Worm (Caenorhabditis elegans) whole organism, young adult: ENCODE results near the gene unc-5.
A peak's percentile ranks its signal among the peaks of the same experiment; 100 is the strongest.

ENCODE experiments used
- B0035.1 ChIP-seq: sonication (generic microtip); optimal IDR thresholded peaks from 2 replicates; lab custom pipeline; 2016; ENCODE audit warnings: missing genetic modification characterization, mild to moderate bottlenecking, missing compliant biosample characterization, missing genotype, missing genetic modification reagents
- B0261.1 ChIP-seq: sonication (generic microtip); optimal IDR thresholded peaks from 2 replicates; lab custom pipeline; 2016; ENCODE audit warnings: mild to moderate bottlenecking, missing genetic modification characterization, moderate library complexity, missing compliant biosample characterization
- C06A6.2 ChIP-seq: fragments of 200-800 bp; sonication (Bioruptor generic); conservative IDR thresholded peaks from 2 replicates; pipeline ENCODE4 v1.3.6; 2022; ENCODE audit warnings: missing genetic modification characterization, missing compliant biosample characterization
- F33H1.4 ChIP-seq: fragments of 200-800 bp; sonication (Bioruptor generic); IDR thresholded peaks from 2 replicates; pipeline ENCODE4 v1.3.6; 2022; ENCODE audit warnings: missing genetic modification reagents, missing genetic modification characterization, missing compliant biosample characterization
- F37B4.10 ChIP-seq: fragments of 200-800 bp; sonication (Bioruptor generic); IDR thresholded peaks from 2 replicates; pipeline ENCODE4 v1.3.6; 2022; ENCODE audit warnings: missing genetic modification characterization, missing compliant biosample characterization
- F39B2.1 ChIP-seq: fragments of 200-800 bp; sonication (Bioruptor generic); IDR thresholded peaks from 2 replicates; pipeline ENCODE4 v1.3.6; 2022; ENCODE audit warnings: missing genetic modification reagents, missing genetic modification characterization, missing compliant biosample characterization
- F52B5.7 ChIP-seq: sonication (generic microtip); optimal IDR thresholded peaks from 2 replicates; lab custom pipeline; 2016; ENCODE audit warnings: mild to moderate bottlenecking, missing genetic modification characterization, missing compliant biosample characterization
- Y53G8AR.9 ChIP-seq: fragments of 200-800 bp; sonication (Bioruptor generic); conservative IDR thresholded peaks from 2 replicates; pipeline ENCODE4 v1.3.6; 2022; ENCODE audit warnings: missing genetic modification reagents, missing genetic modification characterization, missing compliant biosample characterization
- Y79H2A.3 ChIP-seq: fragments of 200-800 bp; sonication (Bioruptor generic); conservative IDR thresholded peaks from 2 replicates; pipeline ENCODE4 v1.3.6; 2022; ENCODE audit warnings: missing genetic modification reagents, missing genetic modification characterization, missing compliant biosample characterization
- akir-1 ChIP-seq: fragments of 200-800 bp; sonication (Bioruptor generic); optimal IDR thresholded peaks from 2 replicates; lab custom pipeline; 2018; ENCODE audit warnings: mild to moderate bottlenecking, missing genetic modification characterization, moderate library complexity, missing compliant biosample characterization
- ama-1 ChIP-seq, 3 experiments: fragments of 150-350 bp in 1 of 3; sonication (generic microtip) in 2 of 3; optimal IDR thresholded peaks; 2 replicates each; lab custom pipeline; 2014 to 2018; ENCODE audit warnings: missing biosample characterization in 2 of 3, missing genetic modification characterization in 2 of 3, missing genetic modification reagents in 2 of 3
- aptf-2 ChIP-seq: fragments of 200-800 bp; sonication (Bioruptor generic); conservative IDR thresholded peaks from 2 replicates; pipeline ENCODE4 v1.3.6; 2022; ENCODE audit warnings: missing genetic modification reagents, missing genetic modification characterization, missing compliant biosample characterization
- attf-5 ChIP-seq: fragments of 200-800 bp; sonication (Bioruptor generic); optimal IDR thresholded peaks from 2 replicates; lab custom pipeline; 2018; ENCODE audit warnings: mild to moderate bottlenecking, missing genetic modification characterization, missing compliant biosample characterization
- bed-1 ChIP-seq: fragments of 200-800 bp; sonication (Bioruptor generic); IDR thresholded peaks from 2 replicates; pipeline ENCODE4 v1.3.6; 2022; ENCODE audit warnings: missing genetic modification reagents, missing genetic modification characterization, missing compliant biosample characterization
- cebp-1 ChIP-seq, 2 experiments: fragments of 200-800 bp in 1 of 2; sonication (Bioruptor generic) in 1 of 2; sonication (generic microtip) in 1 of 2; IDR thresholded peaks in 1 of 2; optimal IDR thresholded peaks in 1 of 2; 2 replicates each; pipeline versions ENCODE4 v1.3.6 to Lab custom; 2017 to 2022; ENCODE audit warnings: missing compliant biosample characterization in 2 of 2, missing genetic modification characterization in 2 of 2, mild to moderate bottlenecking in 1 of 2, missing genetic modification reagents in 1 of 2, moderate library complexity in 1 of 2
- ceh-100 ChIP-seq: fragments of 200-800 bp; sonication (Bioruptor generic); IDR thresholded peaks from 2 replicates; pipeline ENCODE4 v1.3.6; 2022; ENCODE audit warnings: missing genetic modification reagents, missing genetic modification characterization, missing compliant biosample characterization
- ceh-27 ChIP-seq: fragments of 200-800 bp; sonication (Bioruptor generic); optimal IDR thresholded peaks from 2 replicates; lab custom pipeline; 2018; ENCODE audit warnings: mild to moderate bottlenecking, missing genetic modification characterization, moderate library complexity, missing compliant biosample characterization
- chd-7 ChIP-seq: sonication (generic microtip); optimal IDR thresholded peaks from 2 replicates; lab custom pipeline; 2016; ENCODE audit warnings: mild to moderate bottlenecking, missing genetic modification characterization, moderate library complexity, missing compliant biosample characterization
- dox-1 ChIP-seq: fragments of 200-800 bp; sonication (Bioruptor generic); IDR thresholded peaks from 2 replicates; pipeline ENCODE4 v1.3.6; 2022; ENCODE audit warnings: missing genetic modification reagents, missing genetic modification characterization, missing compliant biosample characterization
- efl-1 ChIP-seq: fragments of 150-350 bp; optimal IDR thresholded peaks from 2 replicates; lab custom pipeline; 2014; ENCODE audit warnings: missing biosample characterization, missing genetic modification reagents, missing genetic modification characterization
- egrh-3 ChIP-seq: fragments of 200-800 bp; sonication (Bioruptor generic); IDR thresholded peaks from 2 replicates; pipeline ENCODE4 v1.3.6; 2022; ENCODE audit warnings: missing genetic modification reagents, missing genetic modification characterization, missing compliant biosample characterization
- fkh-3 ChIP-seq: sonication (generic microtip); optimal IDR thresholded peaks from 2 replicates; lab custom pipeline; 2016; ENCODE audit warnings: mild to moderate bottlenecking, missing genetic modification characterization, missing compliant biosample characterization
- hmg-20 ChIP-seq: fragments of 200-800 bp; sonication (Bioruptor generic); IDR thresholded peaks from 2 replicates; pipeline ENCODE4 v1.3.6; 2022; ENCODE audit warnings: missing genetic modification reagents, missing genetic modification characterization, missing compliant biosample characterization
- lin-26 ChIP-seq: fragments of 200-800 bp; sonication (Bioruptor generic); IDR thresholded peaks from 2 replicates; pipeline ENCODE4 v1.3.6; 2022; ENCODE audit warnings: missing genetic modification reagents, missing genetic modification characterization, missing compliant biosample characterization
- lin-40 ChIP-seq: sonication (generic microtip); optimal IDR thresholded peaks from 2 replicates; lab custom pipeline; 2016; ENCODE audit warnings: missing genetic modification characterization, mild to moderate bottlenecking, missing compliant biosample characterization, missing genotype, missing genetic modification reagents
- lin-54 ChIP-seq: fragments of 200-800 bp; sonication (Bioruptor generic); optimal IDR thresholded peaks from 2 replicates; lab custom pipeline; 2018; ENCODE audit warnings: mild to moderate bottlenecking, missing genetic modification characterization, missing compliant biosample characterization
- lir-1 ChIP-seq: fragments of 200-800 bp; sonication (Bioruptor generic); conservative IDR thresholded peaks from 2 replicates; pipeline ENCODE4 v1.3.6; 2022; ENCODE audit warnings: missing genetic modification reagents, missing genetic modification characterization, missing compliant biosample characterization
- mcd-1 ChIP-seq: fragments of 200-800 bp; sonication (Bioruptor generic); IDR thresholded peaks from 2 replicates; pipeline ENCODE4 v1.3.6; 2022; ENCODE audit warnings: missing genetic modification reagents, missing genetic modification characterization, missing compliant biosample characterization
- mel-28 ChIP-seq: sonication (generic microtip); optimal IDR thresholded peaks from 2 replicates; lab custom pipeline; 2016; ENCODE audit warnings: borderline replicate concordance, mild to moderate bottlenecking, missing genetic modification characterization, missing compliant biosample characterization
- mes-4 ChIP-seq: sonication (generic microtip); optimal IDR thresholded peaks from 2 replicates; lab custom pipeline; 2016; ENCODE audit warnings: missing genotype, missing genetic modification characterization, missing compliant biosample characterization
- nfya-1 ChIP-seq: sonication (generic microtip); optimal IDR thresholded peaks from 2 replicates; lab custom pipeline; 2017; ENCODE audit warnings: antibody characterized with exemption, missing compliant biosample characterization, missing genetic modification characterization, borderline replicate concordance; ENCODE audit not compliant: insufficient read depth
- nfyb-1 ChIP-seq: fragments of 200-800 bp; sonication (Bioruptor generic); IDR thresholded peaks from 2 replicates; pipeline ENCODE4 v1.3.6; 2022; ENCODE audit warnings: missing genetic modification reagents, missing genetic modification characterization, missing compliant biosample characterization
- nhr-120 ChIP-seq: fragments of 200-800 bp; sonication (Bioruptor generic); IDR thresholded peaks from 2 replicates; pipeline ENCODE4 v1.3.6; 2022; ENCODE audit warnings: missing genetic modification characterization, missing compliant biosample characterization
- nhr-179 ChIP-seq: sonication (generic microtip); optimal IDR thresholded peaks from 2 replicates; lab custom pipeline; 2016; ENCODE audit warnings: mild to moderate bottlenecking, missing genetic modification characterization, missing compliant biosample characterization
- nhr-27 ChIP-seq: fragments of 200-800 bp; sonication (Bioruptor generic); optimal IDR thresholded peaks from 2 replicates; lab custom pipeline; 2018; ENCODE audit warnings: mild to moderate bottlenecking, missing genetic modification characterization, moderate library complexity, missing compliant biosample characterization
- nhr-80 ChIP-seq: sonication (generic microtip); optimal IDR thresholded peaks from 2 replicates; lab custom pipeline; 2016; ENCODE audit warnings: missing genetic modification characterization, missing compliant biosample characterization
- nhr-90 ChIP-seq: sonication (generic microtip); optimal IDR thresholded peaks from 2 replicates; lab custom pipeline; 2016; ENCODE audit warnings: missing genotype, mild to moderate bottlenecking, missing genetic modification characterization, missing compliant biosample characterization
- pbrm-1 ChIP-seq: fragments of 200-800 bp; sonication (Bioruptor generic); IDR thresholded peaks from 2 replicates; pipeline ENCODE4 v1.3.6; 2022; ENCODE audit warnings: missing genetic modification reagents, missing genetic modification characterization, missing compliant biosample characterization
- sea-2 ChIP-seq: fragments of 200-800 bp; sonication (Bioruptor generic); IDR thresholded peaks from 2 replicates; pipeline ENCODE4 v1.3.6; 2022; ENCODE audit warnings: missing genetic modification characterization, missing compliant biosample characterization
- snpc-1.3 ChIP-seq: sonication (generic microtip); optimal IDR thresholded peaks from 2 replicates; lab custom pipeline; 2017; ENCODE audit warnings: missing genetic modification characterization, mild to moderate bottlenecking, missing compliant biosample characterization, antibody characterized with exemption, moderate library complexity, missing genotype, missing genetic modification reagents; ENCODE audit not compliant: insufficient read depth
- snpc-4 ChIP-seq, 5 experiments: fragments of 150-350 bp in 1 of 5; sonication (generic microtip) in 4 of 5; optimal IDR thresholded peaks; 2 replicates each; lab custom pipeline; 2014 to 2018; ENCODE audit warnings: missing genetic modification characterization in 5 of 5, missing biosample characterization in 3 of 5, antibody characterized with exemption in 2 of 5, mild to moderate bottlenecking in 2 of 5, missing compliant biosample characterization in 2 of 5, missing genotype in 2 of 5, moderate library complexity in 2 of 5, missing genetic modification reagents in 1 of 5
- tbp1 ChIP-seq: fragments of 200-800 bp; sonication (Bioruptor generic); optimal IDR thresholded peaks from 2 replicates; lab custom pipeline; 2018; ENCODE audit warnings: mild to moderate bottlenecking, missing genetic modification characterization, missing compliant biosample characterization
- zim-3 ChIP-seq: sonication (generic microtip); optimal IDR thresholded peaks from 2 replicates; lab custom pipeline; 2017; ENCODE audit warnings: mild to moderate bottlenecking, missing genetic modification characterization, moderate library complexity, missing compliant biosample characterization
- ztf-3 ChIP-seq: fragments of 200-800 bp; sonication (Bioruptor generic); optimal IDR thresholded peaks from 2 replicates; lab custom pipeline; 2018; ENCODE audit warnings: mild to moderate bottlenecking, missing genetic modification characterization, missing compliant biosample characterization
- ztf-6 ChIP-seq: fragments of 200-800 bp; sonication (Bioruptor generic); IDR thresholded peaks from 2 replicates; pipeline ENCODE4 v1.3.6; 2022; ENCODE audit warnings: missing genetic modification reagents, missing genetic modification characterization, missing compliant biosample characterization

The unc-5 gene

DNA sequence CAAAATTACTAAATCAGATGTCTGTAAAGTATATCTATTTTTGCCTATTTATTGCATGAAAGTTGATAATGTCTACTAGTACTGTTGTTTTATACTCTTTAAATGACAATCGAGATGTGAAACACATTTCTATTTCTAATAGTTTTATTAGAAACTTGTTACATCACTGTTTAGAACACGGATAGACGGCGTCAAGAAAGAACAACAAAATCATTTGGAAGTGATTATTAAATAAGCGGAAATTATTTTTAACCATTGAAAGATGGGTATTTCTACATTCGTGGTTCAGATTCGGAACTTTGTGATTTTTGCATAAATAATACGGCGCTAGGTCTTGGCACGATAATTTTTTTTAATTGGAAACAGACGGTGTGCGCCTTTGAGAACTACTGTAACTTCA, 55.0 kb downstream of the unc-5 start (continued):
- TF ChIP-seq nfya-1 (tag; lab: Kevin White, UChicago), result no peak
- no peak for TF ChIP-seq ztf-6 (GFP tag; lab: Robert Waterston, UW)
- TF ChIP-seq sea-2 (GFP tag; lab: Robert Waterston, UW), result no peak
- no peak; the same call in 1 of the 2 replicates for TF ChIP-seq hmg-20 (GFP tag; lab: Robert Waterston, UW)
- peak; percentile 67 for TF ChIP-seq snpc-1.3 (tag; lab: Kevin White, UChicago)

DNA sequence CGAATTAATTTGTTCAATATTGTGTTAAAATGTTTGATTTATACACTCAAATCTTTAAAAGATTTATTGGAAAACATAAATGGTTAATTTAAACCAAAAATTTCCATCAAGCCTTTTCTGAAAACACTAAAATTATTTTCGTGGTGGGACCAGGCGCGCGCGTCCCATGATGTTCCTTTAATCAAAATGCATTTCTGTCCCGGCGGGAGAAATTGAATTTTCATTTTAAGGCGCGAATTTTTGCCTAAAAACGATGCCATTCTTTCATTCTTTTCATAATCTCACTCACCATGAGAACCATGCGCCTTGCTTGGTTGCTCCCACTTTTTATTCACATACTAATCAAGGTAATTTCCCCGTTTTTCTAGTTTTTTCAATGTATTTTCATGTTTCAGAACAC, 58.4 kb downstream of the unc-5 start, which contains the start of gene rme-2:
TSS of gene rme-2 (plus strand) at position 288 of the 400 bp plus-strand sequence.
- TF ChIP-seq F39B2.1 (GFP tag; lab: Robert Waterston, UW), result no peak
- TF ChIP-seq fkh-3 (tag; lab: Kevin White, UChicago), result no peak
- TF ChIP-seq lin-26 (GFP tag; lab: Robert Waterston, UW), result no peak
- peak; percentile 65 for TF ChIP-seq mcd-1 (GFP tag; lab: Robert Waterston, UW)
- TF ChIP-seq nfyb-1, result peak; percentile 50; the same call in 1 of the 2 replicates
- peak; percentile 67 for TF ChIP-seq tbp1 (GFP tag; lab: Kevin White, UChicago)
- peak; percentile 97 for TF ChIP-seq F33H1.4 (GFP tag; lab: Robert Waterston, UW)
- no peak for TF ChIP-seq nhr-179 (tag; lab: Kevin White, UChicago)
- TF ChIP-seq akir-1, result no peak
- TF ChIP-seq ama-1 (optimal IDR thresholded peaks at IDR 0.05; lab: Kevin White, UChicago), result no peak
- no peak for TF ChIP-seq ama-1 (GFP tag; optimal IDR thresholded peaks at IDR 0.05; lab: Kevin White, UChicago)
- TF ChIP-seq nhr-90 (tag; lab: Kevin White, UChicago), result no peak
- TF ChIP-seq Y53G8AR.9 (GFP tag; lab: Robert Waterston, UW), result 0 out of 2 replicates have a peak, but pooled peaks have one; percentile 64
- no peak for TF ChIP-seq aptf-2
- TF ChIP-seq chd-7 (tag; lab: Kevin White, UChicago), result no peak
- peak; percentile 86 for TF ChIP-seq dox-1 (GFP tag; lab: Robert Waterston, UW)
- no peak for TF ChIP-seq mel-28
- no peak for TF ChIP-seq egrh-3
- no peak for TF ChIP-seq ceh-100
- no peak for TF ChIP-seq bed-1 (GFP tag; lab: Robert Waterston, UW)
- TF ChIP-seq snpc-4 (GFP tag; optimal IDR thresholded peaks at IDR 0.05; lab: Kevin White, UChicago), result peak; percentile 87
- peak; percentile 54 to 94 (median 92) for TF ChIP-seq snpc-4 (tag; optimal IDR thresholded peaks at IDR 0.05; lab: Kevin White, UChicago)
- TF ChIP-seq ceh-27 (GFP tag; lab: Kevin White, UChicago), result no peak
- no peak for TF ChIP-seq C06A6.2 (GFP tag; lab: Robert Waterston, UW)
- TF ChIP-seq cebp-1 (GFP tag; IDR thresholded peaks at IDR 0.05; lab: Robert Waterston, UW), result no peak
- no peak for TF ChIP-seq cebp-1 (tag; optimal IDR thresholded peaks at IDR 0.05; lab: Kevin White, UChicago)
- TF ChIP-seq nhr-80 (tag; lab: Kevin White, UChicago), result no peak
- TF ChIP-seq zim-3, result no peak
- no peak for TF ChIP-seq attf-5 (GFP tag; lab: Kevin White, UChicago)
- TF ChIP-seq lin-54 (GFP tag; lab: Kevin White, UChicago), result peak; percentile 82
- TF ChIP-seq efl-1 (GFP tag; lab: Kevin White, UChicago), result peak; percentile 99
- no peak for TF ChIP-seq mes-4 (tag; lab: Kevin White, UChicago)
- no peak for TF ChIP-seq nhr-27
- TF ChIP-seq B0261.1 (tag; lab: Kevin White, UChicago), result no peak
- peak; percentile 75 for TF ChIP-seq lir-1
- TF ChIP-seq pbrm-1 (GFP tag; lab: Robert Waterston, UW), result 0 out of 2 replicates have a peak, but pooled peaks have one; percentile 12
- no peak for TF ChIP-seq nhr-120 (GFP tag; lab: Robert Waterston, UW)
- no peak for TF ChIP-seq F52B5.7 (tag; lab: Kevin White, UChicago)
- no peak for TF ChIP-seq ztf-3
- no peak for TF ChIP-seq Y79H2A.3
- TF ChIP-seq F37B4.10 (GFP tag; lab: Robert Waterston, UW), result no peak
- no peak for TF ChIP-seq B0035.1 (tag; lab: Kevin White, UChicago)
- no peak for TF ChIP-seq lin-40
